Fruit fly (Drosophila melanogaster) whole organism, embryonic: ENCODE data around the gene rdog.

Experiments
- Asciz ChIP-seq: fragments of 200-800 bp; sonication (Bioruptor generic); optimal IDR thresholded peaks from 2 replicates; lab custom pipeline; 2017; ENCODE audit warnings: missing biosample characterization, mild to moderate bottlenecking, missing genetic modification characterization, missing genetic modification reagents
- Bdp1 ChIP-seq: fragments of 200-800 bp; sonication (Bioruptor generic); optimal IDR thresholded peaks from 3 replicates; lab custom pipeline; 2016; ENCODE audit warnings: missing biosample characterization, missing genetic modification characterization
- CG10209 ChIP-seq: fragments of 200-800 bp; sonication (Bioruptor generic); optimal IDR thresholded peaks from 3 replicates; lab custom pipeline; 2017; ENCODE audit warnings: missing biosample characterization, mild to moderate bottlenecking, missing genetic modification characterization, missing genetic modification reagents
- CG11696 ChIP-seq: fragments of 200-800 bp; sonication (Bioruptor generic); IDR thresholded peaks from 2 replicates; pipeline ENCODE4 v1.3.6; 2022; ENCODE audit warnings: missing biosample characterization, missing genetic modification characterization
- CG12744 ChIP-seq: fragments of 200-800 bp; sonication (Bioruptor generic); optimal IDR thresholded peaks from 2 replicates; lab custom pipeline; 2016; ENCODE audit warnings: missing biosample characterization, missing genetic modification characterization
- CG13894 ChIP-seq: fragments of 200-800 bp; sonication (Bioruptor generic); optimal IDR thresholded peaks from 3 replicates; lab custom pipeline; 2018; ENCODE audit warnings: missing biosample characterization, mild to moderate bottlenecking, missing genetic modification characterization, moderate library complexity
- CG17186 ChIP-seq: fragments of 200-800 bp; sonication (Bioruptor generic); optimal IDR thresholded peaks from 3 replicates; lab custom pipeline; 2017; ENCODE audit warnings: missing biosample characterization, missing genetic modification reagents, missing genetic modification characterization
- CG17612 ChIP-seq: fragments of 200-800 bp; sonication (Bioruptor generic); IDR thresholded peaks from 2 replicates; pipeline ENCODE4 v1.3.6; 2022; ENCODE audit warnings: missing biosample characterization, missing genetic modification characterization
- CG17912 ChIP-seq: fragments of 200-800 bp; sonication (Bioruptor generic); optimal IDR thresholded peaks from 2 replicates; lab custom pipeline; 2018; ENCODE audit warnings: missing biosample characterization, mild to moderate bottlenecking, missing genetic modification characterization
- CG18476 ChIP-seq: fragments of 200-800 bp; sonication (Bioruptor generic); optimal IDR thresholded peaks from 2 replicates; lab custom pipeline; 2016; ENCODE audit warnings: missing biosample characterization, mild to moderate bottlenecking, missing genetic modification characterization
- CG2129 ChIP-seq: fragments of 200-800 bp; sonication (Bioruptor generic); IDR thresholded peaks from 2 replicates; pipeline ENCODE4 v1.3.6; 2022; ENCODE audit warnings: missing biosample characterization, missing genetic modification characterization; ENCODE audit not compliant: partially characterized antibody
- CG2678 ChIP-seq: fragments of 200-800 bp; sonication (Bioruptor generic); optimal IDR thresholded peaks from 3 replicates; lab custom pipeline; 2019; ENCODE audit warnings: missing biosample characterization, mild to moderate bottlenecking, missing genetic modification characterization, moderate library complexity
- CG31224 ChIP-seq: fragments of 200-800 bp; sonication (Bioruptor generic); IDR thresholded peaks from 2 replicates; pipeline ENCODE4 v1.3.6; 2022; ENCODE audit warnings: missing biosample characterization, missing genetic modification characterization
- CG3407 ChIP-seq: fragments of 200-800 bp; sonication (Bioruptor generic); optimal IDR thresholded peaks from 2 replicates; lab custom pipeline; 2018; ENCODE audit warnings: missing biosample characterization, mild to moderate bottlenecking, missing genetic modification characterization
- CG4282 ChIP-seq: fragments of 200-800 bp; sonication (Bioruptor generic); optimal IDR thresholded peaks from 2 replicates; lab custom pipeline; 2016; ENCODE audit warnings: missing biosample characterization, missing genetic modification characterization
- CG4730 ChIP-seq: fragments of 200-800 bp; sonication (Bioruptor generic); IDR thresholded peaks from 2 replicates; pipeline ENCODE4 v1.3.6; 2022; ENCODE audit warnings: missing biosample characterization, missing genetic modification characterization
- CG6254 ChIP-seq: fragments of 200-800 bp; sonication (Bioruptor generic); optimal IDR thresholded peaks from 3 replicates; lab custom pipeline; 2017; ENCODE audit warnings: mild to moderate bottlenecking, missing biosample characterization, missing genetic modification reagents, missing genetic modification characterization
- CG6854 ChIP-seq: fragments of 200-800 bp; sonication (Bioruptor generic); optimal IDR thresholded peaks from 3 replicates; lab custom pipeline; 2017; ENCODE audit warnings: missing biosample characterization, mild to moderate bottlenecking, missing genetic modification characterization
- CG7357 ChIP-seq: fragments of 200-800 bp; sonication (Bioruptor generic); IDR thresholded peaks from 3 replicates; pipeline ENCODE4 v1.3.6; 2022; ENCODE audit warnings: missing biosample characterization, missing genetic modification characterization
- CG8089 ChIP-seq: fragments of 200-800 bp; sonication (Bioruptor generic); optimal IDR thresholded peaks from 3 replicates; lab custom pipeline; 2016; ENCODE audit warnings: missing biosample characterization, missing genetic modification characterization
- CG9727 ChIP-seq: fragments of 200-800 bp; sonication (Bioruptor generic); optimal IDR thresholded peaks from 3 replicates; lab custom pipeline; 2017; ENCODE audit warnings: missing biosample characterization, mild to moderate bottlenecking, missing genetic modification characterization
- Dfd ChIP-seq, 2 experiments: fragments of >200 bp; optimal IDR thresholded peaks; 2 replicates each; lab custom pipeline; 2017; ENCODE audit warnings: missing biosample characterization in 2 of 2, missing genetic modification characterization in 2 of 2
- Doc2 ChIP-seq: fragments of 200-800 bp; sonication (Bioruptor generic); IDR thresholded peaks from 2 replicates; pipeline ENCODE4 v1.3.6; 2022; ENCODE audit warnings: missing biosample characterization, missing genetic modification characterization
- Dref ChIP-seq: fragments of 200-800 bp; sonication (Bioruptor generic); IDR thresholded peaks from 2 replicates; pipeline ENCODE4 v1.3.6; 2022; ENCODE audit warnings: missing biosample characterization, missing genetic modification characterization
- Gsc ChIP-seq: fragments of 200-800 bp; sonication (Bioruptor generic); IDR thresholded peaks from 2 replicates; pipeline ENCODE4 v1.3.6; 2022; ENCODE audit warnings: missing biosample characterization, missing genetic modification characterization
- H15 ChIP-seq: fragments of 200-800 bp; sonication (Bioruptor generic); IDR thresholded peaks from 3 replicates; pipeline ENCODE4 v1.3.6; 2022; ENCODE audit warnings: missing biosample characterization, missing genetic modification characterization
- Kr ChIP-seq: fragments of 200-800 bp; sonication (Bioruptor generic); optimal IDR thresholded peaks from 2 replicates; lab custom pipeline; 2017; ENCODE audit warnings: missing biosample characterization, mild to moderate bottlenecking, missing genetic modification characterization
- Med ChIP-seq: fragments of 200-800 bp; sonication (Bioruptor generic); peaks from one replicate; lab custom pipeline; 2016; ENCODE audit warnings: missing biosample characterization, missing genetic modification characterization, mild to moderate bottlenecking, inconsistent platforms, moderate library complexity
- PHDP ChIP-seq: fragments of 200-800 bp; sonication (Bioruptor generic); optimal IDR thresholded peaks from 3 replicates; lab custom pipeline; 2018; ENCODE audit warnings: missing biosample characterization, mild to moderate bottlenecking, missing genetic modification characterization, moderate library complexity
- Usf ChIP-seq: fragments of 200-800 bp; sonication (Bioruptor generic); optimal IDR thresholded peaks from 2 replicates; lab custom pipeline; 2017; ENCODE audit warnings: missing genotype, missing biosample characterization, missing genetic modification characterization
- al ChIP-seq: fragments of 200-800 bp; sonication (Bioruptor generic); IDR thresholded peaks from 2 replicates; pipeline ENCODE4 v1.3.6; 2022; ENCODE audit warnings: missing biosample characterization, missing genetic modification characterization
- ap ChIP-seq: fragments of 200-800 bp; sonication (Bioruptor generic); IDR thresholded peaks from 2 replicates; pipeline ENCODE4 v1.3.6; 2022; ENCODE audit warnings: missing biosample characterization, missing genetic modification characterization
- ara ChIP-seq: fragments of 200-800 bp; sonication (Bioruptor generic); IDR thresholded peaks from 2 replicates; pipeline ENCODE4 v1.3.6; 2022; ENCODE audit warnings: missing biosample characterization, missing genetic modification characterization
- croc ChIP-seq: fragments of 200-800 bp; sonication (Bioruptor generic); conservative IDR thresholded peaks from 3 replicates; pipeline ENCODE4 v1.3.6; 2022; ENCODE audit warnings: missing biosample characterization, missing genetic modification characterization
- danr ChIP-seq: fragments of 200-800 bp; sonication (Bioruptor generic); IDR thresholded peaks from 2 replicates; pipeline ENCODE4 v1.3.6; 2022; ENCODE audit warnings: missing biosample characterization, missing genetic modification characterization
- dmrt11E ChIP-seq: fragments of 200-800 bp; sonication (Bioruptor generic); optimal IDR thresholded peaks from 3 replicates; lab custom pipeline; 2018; ENCODE audit warnings: missing biosample characterization, mild to moderate bottlenecking, missing genetic modification characterization, moderate library complexity
- dpn ChIP-seq, 2 experiments: fragments of 200-800 bp; sonication (Bioruptor generic); optimal IDR thresholded peaks; 3 replicates each; lab custom pipeline; 2016; ENCODE audit warnings: missing biosample characterization in 2 of 2, missing genetic modification characterization in 2 of 2
- ewg ChIP-seq: fragments of 200-800 bp; sonication (Bioruptor generic); optimal IDR thresholded peaks from 3 replicates; lab custom pipeline; 2017; ENCODE audit warnings: mild to moderate bottlenecking, missing biosample characterization, missing genetic modification reagents, missing genetic modification characterization
- fru ChIP-seq: fragments of >200 bp; optimal IDR thresholded peaks from 2 replicates; lab custom pipeline; 2017
- gro ChIP-seq: fragments of 200-800 bp; sonication (Bioruptor generic); optimal IDR thresholded peaks from 2 replicates; lab custom pipeline; 2016; ENCODE audit warnings: missing biosample characterization, missing genetic modification characterization
- insv ChIP-seq, 2 experiments: fragments of 200-800 bp; sonication (Bioruptor generic); optimal IDR thresholded peaks; 3 replicates each; lab custom pipeline; 2016 to 2018; ENCODE audit warnings: missing biosample characterization in 2 of 2, missing genetic modification characterization in 2 of 2
- inv ChIP-seq: fragments of 200-800 bp; sonication (Bioruptor generic); IDR thresholded peaks from 2 replicates; pipeline ENCODE4 v1.3.6; 2022; ENCODE audit warnings: missing biosample characterization, missing genetic modification characterization; ENCODE audit not compliant: partially characterized antibody
- onecut ChIP-seq: fragments of 200-800 bp; sonication (Bioruptor generic); IDR thresholded peaks from 2 replicates; pipeline ENCODE4 v1.3.6; 2022; ENCODE audit warnings: missing biosample characterization, missing genetic modification characterization
- pan ChIP-seq, 4 experiments: fragments of >200 bp in 3 of 4; fragments of 200-800 bp in 1 of 4; sonication (Bioruptor generic) in 1 of 4; optimal IDR thresholded peaks in 3 of 4; IDR thresholded peaks in 1 of 4; 2 replicates each; pipeline versions ENCODE4 v1.3.6 to Lab custom; 2017 to 2022; ENCODE audit warnings: missing biosample characterization in 2 of 4, missing genetic modification characterization in 2 of 4, mixed read lengths in 1 of 4
- pnt ChIP-seq: fragments of 200-800 bp; sonication (Bioruptor generic); optimal IDR thresholded peaks from 3 replicates; lab custom pipeline; 2016; ENCODE audit warnings: missing biosample characterization, missing genetic modification characterization
- ranshi ChIP-seq: fragments of 200-800 bp; sonication (Bioruptor generic); IDR thresholded peaks from 2 replicates; pipeline ENCODE4 v1.3.6; 2022; ENCODE audit warnings: missing biosample characterization, missing genetic modification characterization
- repo ChIP-seq: fragments of 200-800 bp; sonication (Bioruptor generic); optimal IDR thresholded peaks from 2 replicates; lab custom pipeline; 2016; ENCODE audit warnings: missing biosample characterization, missing genetic modification characterization
- sob ChIP-seq: fragments of 200-800 bp; sonication (Bioruptor generic); IDR thresholded peaks from 2 replicates; pipeline ENCODE4 v1.3.6; 2022; ENCODE audit warnings: missing biosample characterization, missing genetic modification characterization
- stc ChIP-seq: fragments of 200-800 bp; sonication (Bioruptor generic); IDR thresholded peaks from 2 replicates; pipeline ENCODE4 v1.3.6; 2022; ENCODE audit warnings: missing biosample characterization, missing genetic modification characterization
- toy ChIP-seq: fragments of 200-800 bp; sonication (Bioruptor generic); IDR thresholded peaks from 2 replicates; pipeline ENCODE4 v1.3.6; 2022; ENCODE audit warnings: missing biosample characterization, missing genetic modification characterization
- usp ChIP-seq: fragments of >200 bp; optimal IDR thresholded peaks from 2 replicates; lab custom pipeline; 2017; ENCODE audit warnings: missing biosample characterization, missing genetic modification characterization
- zfh1 ChIP-seq: fragments of 200-800 bp; sonication (Bioruptor generic); IDR thresholded peaks from 3 replicates; pipeline ENCODE4 v1.3.6; 2022; ENCODE audit warnings: missing biosample characterization, missing genetic modification characterization

The rdog gene

dm6 chr3R:29138961-29139527 lies 18.9 kb upstream of the rdog start (continued):
- 0 out of 2 replicates have a peak, but pooled peaks have one; percentile 21 for TF ChIP-seq ranshi
- TF ChIP-seq CG17186 (GFP tag; lab: Kevin White, UChicago): no peak
- TF ChIP-seq dpn (GFP tag; optimal IDR thresholded peaks at IDR 0.05; lab: Kevin White, UChicago): peak in 1 of 2 experiments; percentile 4
- TF ChIP-seq Gsc (GFP tag; lab: Robert Waterston, UW): no peak
- no peak for TF ChIP-seq croc (GFP tag; lab: Robert Waterston, UW)
- no peak for TF ChIP-seq CG2678 (tag; lab: Kevin White, UChicago)
- no peak for TF ChIP-seq CG17912
- no peak for TF ChIP-seq danr
- TF ChIP-seq gro (GFP tag; lab: Kevin White, UChicago): no peak
- TF ChIP-seq al (GFP tag; lab: Robert Waterston, UW): no peak
- no peak for TF ChIP-seq Kr
- no peak for TF ChIP-seq zfh1 (GFP tag; lab: Robert Waterston, UW)
- no peak for TF ChIP-seq insv (GFP tag; optimal IDR thresholded peaks at IDR 0.05; lab: Kevin White, UChicago)
- no peak for TF ChIP-seq sob (GFP tag; lab: Robert Waterston, UW)
- TF ChIP-seq Usf (GFP tag; lab: Kevin White, UChicago): no peak
- no peak for TF ChIP-seq dmrt11E
- no peak for TF ChIP-seq pnt (GFP tag; lab: Kevin White, UChicago)
- TF ChIP-seq Dref (GFP tag; lab: Robert Waterston, UW): no peak
- no peak for TF ChIP-seq CG31224 (GFP tag; lab: Robert Waterston, UW)
- TF ChIP-seq fru: no peak
- TF ChIP-seq PHDP (tag; lab: Kevin White, UChicago): no peak
- no peak for TF ChIP-seq Dfd (GFP tag; optimal IDR thresholded peaks at IDR 0.05; lab: Kevin White, UChicago)
- TF ChIP-seq CG10209 (GFP tag; lab: Kevin White, UChicago): no peak
- no peak for TF ChIP-seq ewg
- TF ChIP-seq CG7357: no peak
- no peak for TF ChIP-seq CG6254 (GFP tag; lab: Kevin White, UChicago)
- no peak for TF ChIP-seq toy
- no peak for TF ChIP-seq H15 (GFP tag; lab: Robert Waterston, UW)
- no peak for TF ChIP-seq pan (optimal IDR thresholded peaks at IDR 0.05; lab: Kevin White, UChicago)
- no peak for TF ChIP-seq pan (GFP tag; optimal IDR thresholded peaks at IDR 0.05 in 1 of 2, IDR thresholded peaks at IDR 0.05 in 1 of 2)
- no peak for TF ChIP-seq CG17612 (GFP tag; lab: Robert Waterston, UW)
- TF ChIP-seq CG2129 (GFP tag; lab: Robert Waterston, UW): no peak
- TF ChIP-seq CG12744 (GFP tag; lab: Kevin White, UChicago): no peak
- no peak for TF ChIP-seq CG13894
- TF ChIP-seq CG18476 (GFP tag; lab: Kevin White, UChicago): no peak
- TF ChIP-seq stc (GFP tag; lab: Robert Waterston, UW): no peak
- no peak for TF ChIP-seq ara
- TF ChIP-seq ap (GFP tag; lab: Robert Waterston, UW): no peak
- no peak for TF ChIP-seq Asciz
- TF ChIP-seq Doc2 (GFP tag; lab: Robert Waterston, UW): no peak
- TF ChIP-seq CG3407: no peak
- TF ChIP-seq CG9727 (GFP tag; lab: Kevin White, UChicago): peak; percentile 28
- no peak for TF ChIP-seq inv (GFP tag; lab: Robert Waterston, UW)
- no peak for TF ChIP-seq repo
- no peak for TF ChIP-seq onecut
- peak; percentile 84 for TF ChIP-seq Med (GFP tag; lab: Kevin White, UChicago)
- TF ChIP-seq CG11696 (GFP tag; lab: Robert Waterston, UW): no peak
- TF ChIP-seq CG4730 (GFP tag; lab: Robert Waterston, UW): no peak
- TF ChIP-seq CG8089 (GFP tag; lab: Kevin White, UChicago): no peak
- TF ChIP-seq usp (GFP tag; lab: Kevin White, UChicago): no peak
- TF ChIP-seq CG6854 (GFP tag; lab: Kevin White, UChicago): no peak
- no peak for TF ChIP-seq Bdp1 (GFP tag; lab: Kevin White, UChicago)
- no peak for TF ChIP-seq CG4282 (GFP tag; lab: Kevin White, UChicago)
